Worm (Caenorhabditis elegans) whole organism, late embryonic: ENCODE data around the gene nas-31.

Experiments
- K02D7.2 ChIP-seq: sonication (generic microtip); optimal IDR thresholded peaks from 2 replicates; lab custom pipeline; 2017; ENCODE audit warnings: mild to moderate bottlenecking, missing genetic modification characterization, missing compliant biosample characterization
- K09A11.1 ChIP-seq: sonication (generic microtip); optimal IDR thresholded peaks from 2 replicates; lab custom pipeline; 2017; ENCODE audit warnings: antibody characterized with exemption, mild to moderate bottlenecking, missing genetic modification characterization, missing compliant biosample characterization; ENCODE audit not compliant: insufficient read depth
- T23F11.4 ChIP-seq: fragments of 200-800 bp; sonication (Bioruptor generic); optimal IDR thresholded peaks from 2 replicates; lab custom pipeline; 2018; ENCODE audit warnings: mild to moderate bottlenecking, missing genetic modification characterization, missing compliant biosample characterization
- ahr-1 ChIP-seq: sonication (generic microtip); optimal IDR thresholded peaks from 2 replicates; lab custom pipeline; 2016; ENCODE audit warnings: missing genetic modification characterization, missing compliant biosample characterization
- ceh-19 ChIP-seq: fragments of 200-800 bp; sonication (Bioruptor generic); optimal IDR thresholded peaks from 2 replicates; lab custom pipeline; 2018; ENCODE audit warnings: mild to moderate bottlenecking, missing genetic modification characterization, missing compliant biosample characterization
- ceh-24 ChIP-seq: sonication (generic microtip); optimal IDR thresholded peaks from 2 replicates; lab custom pipeline; 2016; ENCODE audit warnings: mild to moderate bottlenecking, missing genetic modification characterization, missing compliant biosample characterization
- ceh-45 ChIP-seq: fragments of 200-800 bp; sonication (Bioruptor generic); IDR thresholded peaks from 2 replicates; pipeline ENCODE4 v1.3.6; 2022; ENCODE audit warnings: missing genetic modification reagents, missing genetic modification characterization, missing compliant biosample characterization
- eyg-1 ChIP-seq: sonication (generic microtip); optimal IDR thresholded peaks from 2 replicates; lab custom pipeline; 2016; ENCODE audit warnings: missing genotype, missing genetic modification characterization, missing compliant biosample characterization
- fax-1 ChIP-seq: sonication (generic microtip); optimal IDR thresholded peaks from 2 replicates; lab custom pipeline; 2016; ENCODE audit warnings: missing genotype, missing genetic modification characterization, missing compliant biosample characterization
- npax-4 ChIP-seq: sonication (generic microtip); optimal IDR thresholded peaks from 2 replicates; lab custom pipeline; 2016; ENCODE audit warnings: missing genetic modification characterization, missing compliant biosample characterization
- ttx-3 ChIP-seq: sonication (generic microtip); optimal IDR thresholded peaks from 2 replicates; lab custom pipeline; 2016; ENCODE audit warnings: missing genetic modification reagents, missing genetic modification characterization, missing compliant biosample characterization
- unc-86 ChIP-seq: sonication (generic microtip); optimal IDR thresholded peaks from 2 replicates; lab custom pipeline; 2016; ENCODE audit warnings: missing genetic modification characterization, missing compliant biosample characterization

DNA sequence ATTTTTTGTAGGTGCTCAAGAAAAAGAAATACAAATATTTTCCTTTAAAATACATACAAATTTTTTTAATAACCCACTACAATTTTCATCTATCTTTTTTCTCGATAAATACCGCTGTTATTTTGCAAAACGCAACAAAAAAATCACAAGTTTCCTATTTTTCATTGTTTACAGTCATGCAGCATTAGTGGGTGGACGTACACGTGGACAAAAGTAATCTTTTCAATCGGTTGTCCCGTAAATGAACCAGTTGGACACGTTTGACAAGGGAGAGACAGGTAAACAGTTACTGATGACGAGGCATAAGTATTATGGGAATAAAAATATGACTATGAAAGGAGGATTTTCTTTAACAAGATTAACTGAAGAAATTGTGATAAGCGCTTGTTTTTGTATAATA, 48.5 kb downstream of the nas-31 start:
- no peak for TF ChIP-seq fax-1 (tag; lab: Kevin White, UChicago)
- no peak for TF ChIP-seq ceh-45 (GFP tag; lab: Robert Waterston, UW)
- no peak for TF ChIP-seq unc-86 (tag; lab: Kevin White, UChicago)
- no peak for TF ChIP-seq ceh-19 (GFP tag; lab: Kevin White, UChicago)
- no peak for TF ChIP-seq ahr-1 (tag; lab: Kevin White, UChicago)
- TF ChIP-seq eyg-1 (tag; lab: Kevin White, UChicago) = no peak
- TF ChIP-seq K02D7.2 = no peak
- TF ChIP-seq npax-4 (tag; lab: Kevin White, UChicago) = no peak
- no peak for TF ChIP-seq K09A11.1 (tag; lab: Kevin White, UChicago)
- no peak for TF ChIP-seq ttx-3
- no peak for TF ChIP-seq ceh-24 (tag; lab: Kevin White, UChicago)
- TF ChIP-seq T23F11.4 = no peak
